Worm (Caenorhabditis elegans) whole organism, early embryonic: ENCODE data around the gene ect-2.

ENCODE experiments used
- B0310.2 ChIP-seq: sonication (generic microtip); optimal IDR thresholded peaks from 2 replicates; lab custom pipeline; 2016; ENCODE audit warnings: mild to moderate bottlenecking, missing genetic modification characterization, missing compliant biosample characterization
- F13C5.2 ChIP-seq: sonication (generic microtip); optimal IDR thresholded peaks from 2 replicates; lab custom pipeline; 2017; ENCODE audit warnings: mild to moderate bottlenecking, missing genetic modification characterization, inconsistent platforms, missing compliant biosample characterization
- aly-1 ChIP-seq: sonication (generic microtip); optimal IDR thresholded peaks from 2 replicates; lab custom pipeline; 2016; ENCODE audit warnings: missing genetic modification characterization, missing compliant biosample characterization
- ama-1 ChIP-seq: fragments of 150-350 bp; optimal IDR thresholded peaks from 2 replicates; lab custom pipeline; 2014
- ceh-13 ChIP-seq: fragments of 200-800 bp; sonication (Bioruptor generic); optimal IDR thresholded peaks from 2 replicates; lab custom pipeline; 2018; ENCODE audit warnings: mild to moderate bottlenecking, missing genetic modification characterization, missing compliant biosample characterization
- ceh-36 ChIP-seq: sonication (generic microtip); optimal IDR thresholded peaks from 2 replicates; lab custom pipeline; 2016; ENCODE audit warnings: missing genetic modification characterization, inconsistent platforms, missing compliant biosample characterization
- ets-7 ChIP-seq: sonication (generic microtip); optimal IDR thresholded peaks from 2 replicates; lab custom pipeline; 2016; ENCODE audit warnings: missing genotype, missing genetic modification characterization, missing compliant biosample characterization
- flt-1 ChIP-seq: fragments of 200-800 bp; sonication (Bioruptor generic); IDR thresholded peaks from 2 replicates; pipeline ENCODE4 v1.3.6; 2022; ENCODE audit warnings: missing genetic modification characterization, missing compliant biosample characterization
- hmbx-1 ChIP-seq: sonication (generic microtip); optimal IDR thresholded peaks from 2 replicates; lab custom pipeline; 2016; ENCODE audit warnings: mild to moderate bottlenecking, missing genetic modification characterization, missing compliant biosample characterization
- hmg-4 ChIP-seq: fragments of 200-800 bp; sonication (Bioruptor generic); optimal IDR thresholded peaks from 2 replicates; lab custom pipeline; 2018; ENCODE audit warnings: mild to moderate bottlenecking, missing genetic modification characterization, missing compliant biosample characterization
- hnd-1 ChIP-seq: sonication (generic microtip); optimal IDR thresholded peaks from 2 replicates; lab custom pipeline; 2016; ENCODE audit warnings: missing genetic modification characterization, missing compliant biosample characterization
- pes-1 ChIP-seq: fragments of 200-800 bp; sonication (Bioruptor generic); IDR thresholded peaks from 2 replicates; pipeline ENCODE4 v1.3.6; 2022; ENCODE audit warnings: missing genetic modification reagents, missing genetic modification characterization, missing compliant biosample characterization
- scrt-1 ChIP-seq: fragments of 200-800 bp; sonication (Bioruptor generic); IDR thresholded peaks from 2 replicates; pipeline ENCODE4 v1.3.6; 2022; ENCODE audit warnings: missing genetic modification characterization, missing compliant biosample characterization
- sea-1 ChIP-seq: fragments of 200-800 bp; sonication (Bioruptor generic); conservative IDR thresholded peaks from 2 replicates; pipeline ENCODE4 v1.3.6; 2022; ENCODE audit warnings: missing genetic modification characterization, missing compliant biosample characterization
- tbx-11 ChIP-seq: fragments of 200-800 bp; sonication (Bioruptor generic); IDR thresholded peaks from 2 replicates; pipeline ENCODE4 v1.3.6; 2022; ENCODE audit warnings: missing genetic modification characterization, missing compliant biosample characterization
- tbx-37 ChIP-seq: fragments of 200-800 bp; sonication (Bioruptor generic); conservative IDR thresholded peaks from 2 replicates; pipeline ENCODE4 v1.3.6; 2022; ENCODE audit warnings: missing genetic modification reagents, missing genetic modification characterization, missing compliant biosample characterization
- tra-4 ChIP-seq: sonication (generic microtip); optimal IDR thresholded peaks from 2 replicates; lab custom pipeline; 2017; ENCODE audit warnings: missing genetic modification characterization, missing compliant biosample characterization

Gene ect-2

ce11 chrII:10787240-10787639 lies 3.5 kb upstream of the ect-2 start, which contains the start of gene tag-209:
tag-209 (plus strand) TSS chrII:10787312.
- TF ChIP-seq tra-4 (no peak), ama-1 (lab: Kevin White, UChicago) (peak; percentile 87), flt-1 (GFP tag; lab: Robert Waterston, UW) (no peak), scrt-1 (GFP tag; lab: Robert Waterston, UW) (no peak), ets-7 (tag; lab: Kevin White, UChicago) (no peak), tbx-37 (no peak), ceh-36 (tag; lab: Kevin White, UChicago) (no peak), hmg-4 (GFP tag; lab: Kevin White, UChicago) (no peak), pes-1 (0 out of 2 replicates have a peak, but pooled peaks have one; percentile 5)

DNA sequence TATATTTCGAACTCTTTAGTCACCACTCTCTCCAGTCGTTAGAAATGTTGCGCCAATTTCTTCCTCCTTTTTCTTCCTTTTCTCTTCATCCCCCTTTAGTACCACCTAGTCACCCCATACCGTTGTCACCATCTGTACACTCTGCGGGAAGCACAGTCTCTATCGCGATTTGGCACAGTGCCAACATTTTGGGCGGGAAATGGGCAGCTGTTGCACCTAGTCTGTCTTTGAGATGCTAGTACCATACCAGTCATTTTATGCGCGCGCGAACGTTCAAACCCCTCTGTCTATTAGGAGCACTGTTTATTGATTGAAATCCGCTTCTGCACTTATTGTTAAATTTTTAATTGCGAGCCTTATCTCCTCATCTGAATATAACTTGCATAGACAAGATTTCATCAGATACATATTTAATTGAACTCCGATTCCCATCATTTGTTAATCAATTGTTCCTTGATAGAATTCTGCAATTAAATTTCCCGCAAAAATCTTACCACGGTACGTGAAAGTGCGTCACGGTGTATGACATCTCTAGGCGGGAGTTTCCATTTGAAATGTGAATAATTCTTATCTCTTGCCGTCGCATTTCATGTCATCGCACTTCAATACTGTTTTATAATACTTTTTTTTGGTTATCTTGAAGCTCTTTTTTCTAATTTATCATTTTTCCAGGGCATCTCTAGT lies 1.2 kb upstream of the ect-2 start, which contains the start of gene cdl-1:
TSS of gene cdl-1 (plus strand) at position 673 of the 684 bp plus-strand sequence.
- TF ChIP-seq flt-1 (GFP tag; lab: Robert Waterston, UW) = 0 out of 2 replicates have a peak, but pooled peaks have one; percentile 12
- TF ChIP-seq tbx-37 = no peak
- no peak for TF ChIP-seq ama-1 (lab: Kevin White, UChicago)

ce11 chrII:10784248-10784647 lies 486 bp upstream of the ect-2 start:
- no peak for TF ChIP-seq tbx-37
- TF ChIP-seq B0310.2 = no peak
- no peak for TF ChIP-seq flt-1 (GFP tag; lab: Robert Waterston, UW)
- TF ChIP-seq ets-7 (tag; lab: Kevin White, UChicago) = no peak
- no peak for TF ChIP-seq F13C5.2 (tag; lab: Kevin White, UChicago)
- no peak for TF ChIP-seq sea-1 (GFP tag; lab: Robert Waterston, UW)
- TF ChIP-seq tbx-11 = no peak
- no peak for TF ChIP-seq ceh-13 (GFP tag; lab: Kevin White, UChicago)

DNA sequence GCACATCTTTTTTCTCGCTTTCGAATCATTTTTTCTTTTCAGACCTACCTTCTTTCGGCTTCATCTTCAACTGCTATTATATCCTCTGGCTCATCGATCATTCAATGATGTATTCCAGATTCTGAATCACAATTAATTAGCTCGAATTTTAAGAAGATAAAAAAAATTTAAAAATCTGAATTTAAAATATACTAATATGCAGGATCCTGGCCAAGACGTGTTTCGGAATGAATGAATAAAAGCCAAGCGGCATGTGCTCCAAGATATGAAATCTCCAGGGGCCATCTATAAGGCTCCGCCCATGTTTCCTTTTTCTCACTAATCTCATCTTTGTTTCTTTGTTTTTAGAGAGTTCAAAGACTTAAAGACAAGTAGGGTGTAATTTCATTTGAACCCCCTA lies 5.7 kb downstream of the ect-2 start, which contains the start of gene mpz-1:
TSS of gene mpz-1 (minus strand) at position 101 of the 400 bp plus-strand sequence.
- no peak for TF ChIP-seq tbx-37

DNA sequence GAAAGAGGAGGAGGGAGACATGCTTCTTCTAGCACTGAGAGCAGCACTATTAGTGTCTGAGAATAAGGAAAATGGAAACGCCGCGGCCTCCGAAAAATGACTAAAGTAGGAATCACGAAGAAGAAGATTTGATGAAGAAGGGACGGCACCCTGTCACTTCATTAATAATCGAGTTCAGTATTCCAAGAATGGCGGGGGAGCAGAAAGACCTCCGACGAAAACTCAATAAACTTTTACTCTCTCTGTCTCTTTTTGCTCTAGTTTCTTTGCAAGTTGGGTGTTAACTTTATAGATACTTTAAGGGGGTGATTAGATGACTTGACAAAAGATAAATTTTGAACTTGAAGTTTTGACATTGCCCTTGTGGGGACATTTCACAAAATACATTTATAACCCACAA lies 14.5 kb downstream of the ect-2 start:
- TF ChIP-seq ama-1 (lab: Kevin White, UChicago) = no peak
- no peak for TF ChIP-seq ceh-13 (GFP tag; lab: Kevin White, UChicago)
- TF ChIP-seq aly-1 (tag; lab: Kevin White, UChicago) = no peak
- no peak for TF ChIP-seq hmbx-1
- no peak for TF ChIP-seq hnd-1 (tag; lab: Kevin White, UChicago)
- no peak for TF ChIP-seq B0310.2
- TF ChIP-seq tbx-37 = no peak
- TF ChIP-seq tbx-11 = no peak
- TF ChIP-seq hmg-4 (GFP tag; lab: Kevin White, UChicago) = no peak
- TF ChIP-seq tra-4 = no peak
- no peak for TF ChIP-seq pes-1
- no peak for TF ChIP-seq sea-1 (GFP tag; lab: Robert Waterston, UW)
- no peak for TF ChIP-seq ets-7 (tag; lab: Kevin White, UChicago)
- no peak for TF ChIP-seq F13C5.2 (tag; lab: Kevin White, UChicago)
- TF ChIP-seq scrt-1 (GFP tag; lab: Robert Waterston, UW) = no peak
- TF ChIP-seq flt-1 (GFP tag; lab: Robert Waterston, UW) = no peak
- TF ChIP-seq ceh-36 (tag; lab: Kevin White, UChicago) = no peak

- TF ChIP-seq tbx-11 = no peak
Measured at ce11 chrII:10767977-10768376, 15.8 kb downstream of the ect-2 start.

DNA sequence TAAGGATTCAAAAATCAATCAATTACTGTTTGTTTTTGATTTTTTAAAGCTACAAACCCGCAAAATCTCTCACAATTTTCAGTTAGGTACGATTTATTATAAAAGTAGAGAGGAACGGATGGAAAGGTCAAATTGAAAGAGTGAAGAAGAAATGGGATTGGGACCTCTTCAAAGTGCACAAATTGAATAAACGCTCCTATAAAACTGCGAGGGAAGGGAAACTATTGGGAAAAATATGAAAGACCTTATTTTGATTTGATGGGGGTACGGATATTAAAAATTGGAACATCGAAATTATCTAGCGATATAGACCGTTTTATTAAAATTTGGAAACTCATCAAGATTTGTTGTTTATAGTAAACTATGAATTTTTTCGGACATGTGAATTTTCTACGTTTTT lies 17.0 kb downstream of the ect-2 start:
- no peak for TF ChIP-seq hmbx-1
- no peak for TF ChIP-seq F13C5.2 (tag; lab: Kevin White, UChicago)
- no peak for TF ChIP-seq aly-1 (tag; lab: Kevin White, UChicago)
- no peak for TF ChIP-seq hnd-1 (tag; lab: Kevin White, UChicago)
- no peak for TF ChIP-seq tra-4
- TF ChIP-seq ceh-36 (tag; lab: Kevin White, UChicago) = no peak

DNA sequence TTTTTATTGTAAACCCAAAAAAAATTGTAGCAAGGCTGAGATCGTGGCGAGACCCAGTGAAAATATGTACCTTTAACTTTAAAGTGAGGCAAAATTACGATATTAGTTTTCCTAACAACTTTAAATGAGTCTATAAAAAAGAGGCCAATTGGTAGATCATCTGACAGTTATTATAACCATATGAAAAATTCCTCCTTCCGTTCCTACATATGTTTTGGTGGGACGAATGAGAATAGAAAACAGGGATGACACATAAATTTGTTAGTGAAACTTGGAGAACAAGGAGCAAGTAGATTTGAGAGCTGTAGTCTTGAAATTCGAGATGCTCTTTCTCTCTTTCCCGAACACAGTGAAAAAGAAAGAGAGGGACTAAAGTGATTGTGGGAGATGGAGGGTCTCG lies 18.5 kb downstream of the ect-2 start:
- no peak for TF ChIP-seq hnd-1 (tag; lab: Kevin White, UChicago)
- no peak for TF ChIP-seq hmbx-1
- no peak for TF ChIP-seq aly-1 (tag; lab: Kevin White, UChicago)
- TF ChIP-seq hmg-4 (GFP tag; lab: Kevin White, UChicago) = no peak
- TF ChIP-seq tra-4 = no peak
- TF ChIP-seq flt-1 (GFP tag; lab: Robert Waterston, UW) = no peak
- TF ChIP-seq ceh-36 (tag; lab: Kevin White, UChicago) = no peak
- TF ChIP-seq tbx-11 = no peak

- TF ChIP-seq ets-7 (tag; lab: Kevin White, UChicago) (no peak), scrt-1 (GFP tag; lab: Robert Waterston, UW) (no peak), F13C5.2 (tag; lab: Kevin White, UChicago) (no peak), hnd-1 (tag; lab: Kevin White, UChicago) (no peak), ceh-13 (GFP tag; lab: Kevin White, UChicago) (no peak), flt-1 (GFP tag; lab: Robert Waterston, UW) (no peak), B0310.2 (no peak), ama-1 (lab: Kevin White, UChicago) (no peak), sea-1 (GFP tag; lab: Robert Waterston, UW) (no peak), tbx-37 (no peak), hmbx-1 (no peak), ceh-36 (tag; lab: Kevin White, UChicago) (no peak)
Measured at ce11 chrII:10761653-10762052, 22.1 kb downstream of the ect-2 start.
